Fruit fly (Drosophila melanogaster) whole organism: ENCODE results near the gene Spp.

ENCODE experiments used
- EcR ChIP-seq, 2 experiments: fragments of >200 bp; optimal IDR thresholded peaks; 2 replicates each; lab custom pipeline; 2017; ENCODE audit warnings: missing biosample characterization in 2 of 2, missing genetic modification characterization in 2 of 2, missing genetic modification reagents in 2 of 2
- psq ChIP-seq: fragments of >200 bp; optimal IDR thresholded peaks from 2 replicates; lab custom pipeline; 2017
- usp ChIP-seq: fragments of >200 bp; optimal IDR thresholded peaks from 2 replicates; lab custom pipeline; 2017; ENCODE audit warnings: missing biosample characterization, missing genetic modification characterization, mixed read lengths

DNA sequence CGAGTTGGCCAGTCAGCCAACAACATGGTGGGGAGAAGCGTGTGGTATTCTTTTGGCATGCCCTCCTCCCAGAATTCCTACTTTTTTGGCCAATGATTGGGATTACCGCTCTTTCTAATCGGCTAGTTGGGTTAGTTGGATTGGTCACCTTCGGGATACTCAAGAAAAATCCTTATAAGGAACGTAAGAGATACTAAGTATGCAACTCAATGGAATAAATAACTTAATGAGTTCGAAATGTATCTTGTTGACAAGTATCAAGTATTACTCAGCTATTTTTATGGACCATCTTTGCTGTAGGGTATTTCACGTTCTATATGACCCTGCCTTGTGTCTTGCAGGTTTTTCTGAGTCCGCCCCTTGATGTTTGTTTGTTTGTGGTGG is 17.5 kb downstream of the Spp start:
- TF ChIP-seq usp (GFP tag; lab: Kevin White, UChicago) (no peak), EcR (GFP tag; optimal IDR thresholded peaks at IDR 0.05; lab: Kevin White, UChicago) (no peak), psq (no peak)
